Worm (Caenorhabditis elegans): Measurements from ENCODE around the gene M151.3.

M151.3 gene

DNA sequence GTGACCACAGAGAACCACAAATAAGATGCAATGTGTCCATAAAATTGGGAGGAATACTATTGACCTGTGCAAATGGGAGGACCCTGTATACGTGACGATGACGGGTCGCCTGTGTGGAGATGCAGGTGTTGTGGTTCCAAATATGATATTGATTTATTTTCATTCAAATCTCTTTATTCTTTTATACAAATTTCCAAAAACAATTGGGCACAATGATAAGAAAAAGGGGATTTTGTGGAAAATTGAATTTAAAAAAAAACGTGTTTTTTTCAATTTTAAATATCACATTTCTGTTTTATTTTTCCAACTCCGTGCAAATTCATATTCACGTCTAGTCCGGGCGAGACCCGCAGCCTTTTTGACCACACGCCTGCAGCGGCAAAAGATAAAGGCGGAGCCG lies 48.2 kb downstream of the M151.3 start, which contains the start of gene F19B10.2:
Gene F19B10.2 (plus strand): TSS at position 301 of the 400 bp plus-strand sequence.
- TF ChIP-seq nhr-76 (tag; optimal IDR thresholded peaks at IDR 0.05) (no peak), unc-62 (GFP tag; optimal IDR thresholded peaks at IDR 0.05) (no peak), tbx-8 (GFP tag; optimal IDR thresholded peaks at IDR 0.05) (no peak), lin-32 (GFP tag; optimal IDR thresholded peaks at IDR 0.05) (no peak), sptf-1 (tag; optimal IDR thresholded peaks at IDR 0.05) (no peak), flh-1 (GFP tag; optimal IDR thresholded peaks at IDR 0.05) (no peak), ceh-43 (GFP tag; optimal IDR thresholded peaks at IDR 0.05) (no peak), pha-4 (tag; optimal IDR thresholded peaks at IDR 0.05) (no peak), elt-3 (tag; optimal IDR thresholded peaks at IDR 0.05) (no peak), blmp-1 (tag; optimal IDR thresholded peaks at IDR 0.05) (no peak), zip-8 (tag; optimal IDR thresholded peaks at IDR 0.05) (no peak), mab-5 (tag; optimal IDR thresholded peaks at IDR 0.05) (no peak), sem-2 (GFP tag; optimal IDR thresholded peaks at IDR 0.05) (no peak), hlh-1 (tag; optimal IDR thresholded peaks at IDR 0.05) (no peak), unc-39 (tag; optimal IDR thresholded peaks at IDR 0.05) (no peak), ztf-11 (tag; optimal IDR thresholded peaks at IDR 0.05) (no peak)
